Worm (Caenorhabditis elegans) whole organism, L1 larva: ENCODE data around the gene C18A11.3.

Source experiments
- ama-1 ChIP-seq: fragments of 150-350 bp; optimal IDR thresholded peaks from 2 replicates; lab custom pipeline; 2014
- elt-2 ChIP-seq: sonication (generic microtip); optimal IDR thresholded peaks from 2 replicates; lab custom pipeline; 2016; ENCODE audit warnings: missing genetic modification characterization, mild to moderate bottlenecking, inconsistent platforms, missing compliant biosample characterization, missing genetic modification reagents
- lin-39 ChIP-seq: fragments of 150-350 bp; optimal IDR thresholded peaks from 2 replicates; lab custom pipeline; 2014; ENCODE audit warnings: missing biosample characterization, missing genetic modification reagents, missing genetic modification characterization
- mdl-1 ChIP-seq, 2 experiments: fragments of 150-350 bp; optimal IDR thresholded peaks; 2 replicates each; lab custom pipeline; 2014 to 2017; ENCODE audit warnings: missing biosample characterization in 2 of 2, missing genetic modification characterization in 2 of 2, inconsistent platforms in 1 of 2
- nhr-12 ChIP-seq: sonication (generic microtip); optimal IDR thresholded peaks from 2 replicates; lab custom pipeline; 2017; ENCODE audit warnings: missing biosample characterization, missing genetic modification characterization
- nhr-77 ChIP-seq: fragments of 150-350 bp; optimal IDR thresholded peaks from 2 replicates; lab custom pipeline; 2014; ENCODE audit warnings: missing biosample characterization, missing genetic modification characterization
- snpc-4 ChIP-seq: fragments of 150-350 bp; optimal IDR thresholded peaks from 2 replicates; lab custom pipeline; 2014; ENCODE audit warnings: missing biosample characterization, missing genetic modification characterization
- sptf-1 ChIP-seq: fragments of 150-350 bp; optimal IDR thresholded peaks from 2 replicates; lab custom pipeline; 2014; ENCODE audit warnings: missing biosample characterization, missing genetic modification characterization
- unc-62 ChIP-seq: fragments of 150-350 bp; optimal IDR thresholded peaks from 2 replicates; lab custom pipeline; 2014; ENCODE audit warnings: missing biosample characterization, missing genetic modification reagents, missing genetic modification characterization

DNA sequence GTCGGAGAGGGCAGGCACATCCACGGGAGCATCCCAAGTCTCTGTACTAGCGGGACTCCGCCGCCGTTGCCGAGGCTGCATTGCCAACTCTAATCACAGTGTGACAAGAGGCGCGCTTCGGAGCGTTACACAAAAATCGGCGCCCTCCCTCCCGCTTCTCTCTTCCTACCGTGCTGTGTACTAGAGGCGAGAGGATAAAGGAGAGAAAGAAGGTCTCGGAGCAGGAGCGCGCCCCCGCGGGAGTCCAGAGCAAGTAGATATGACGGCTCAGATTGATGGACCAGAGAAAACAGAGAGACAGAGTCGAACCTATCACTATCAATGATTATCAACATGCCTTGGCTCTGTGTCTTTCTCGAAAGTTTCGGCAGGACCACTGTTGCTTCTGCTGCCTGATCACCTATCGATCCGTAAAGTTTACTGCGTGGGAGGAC is 7.9 kb upstream of the C18A11.3 start:
- no peak for TF ChIP-seq unc-62 (GFP tag; lab: Kevin White, UChicago)
- TF ChIP-seq snpc-4 (tag; lab: Kevin White, UChicago), result no peak
- no peak for TF ChIP-seq elt-2 (tag; lab: Kevin White, UChicago)
- TF ChIP-seq sptf-1 (tag; lab: Kevin White, UChicago), result no peak
- no peak for TF ChIP-seq mdl-1 (tag; optimal IDR thresholded peaks at IDR 0.05; lab: Kevin White, UChicago)
- no peak for TF ChIP-seq nhr-77 (tag; lab: Kevin White, UChicago)
- TF ChIP-seq ama-1, result no peak
- TF ChIP-seq lin-39 (tag; lab: Kevin White, UChicago), result no peak
- no peak for TF ChIP-seq nhr-12 (tag; lab: Kevin White, UChicago)
